2 worm cellular contexts compared by ENCODE assay signal in the genomic region with DNA sequence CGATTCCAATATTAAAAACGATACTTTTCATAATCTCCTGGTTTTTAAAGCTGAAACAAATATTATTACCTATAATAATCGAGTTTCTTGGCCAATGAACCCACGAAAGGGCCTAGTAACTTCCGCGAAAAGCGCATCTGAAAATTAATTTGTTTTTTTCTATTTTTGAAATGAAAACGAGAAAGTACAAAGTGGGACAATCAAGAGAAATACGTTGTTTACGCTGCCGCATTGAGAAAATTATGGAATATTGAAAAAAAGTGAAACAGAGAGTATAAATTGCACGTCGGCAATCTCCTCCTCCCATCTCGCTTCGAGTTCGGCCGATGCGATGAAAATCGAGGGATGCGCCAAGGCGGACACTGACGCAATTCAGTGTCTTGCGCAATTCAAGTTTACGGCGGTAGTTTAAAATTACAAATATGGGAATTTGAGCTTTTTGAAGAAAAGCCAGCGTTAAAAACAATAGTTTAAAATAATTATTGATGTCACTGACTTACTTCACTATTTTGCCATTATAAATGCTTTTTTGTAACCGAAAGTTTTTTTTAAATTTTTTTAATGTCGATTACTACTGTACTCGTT.
TF ChIP-seq lines count a peak whose summit lies in the region.

A gene (minus strand): TSS at position 137 of the 585 bp plus-strand sequence.

TF ChIP-seq in whole organism, L1 larva, 84 proteins besides CTCF, POLR2A, EP300 and RAD21 (continued from another document):
- TF ChIP-seq ceh-82 (tag; optimal IDR thresholded peaks at IDR 0.05; lab: Kevin White, UChicago) (peak; percentile 93 to 97 (median 94)), ztf-11 (tag; optimal IDR thresholded peaks at IDR 0.05; lab: Kevin White, UChicago) (peak in 1 of 2 experiments; percentile 84), isw-1 (GFP tag; IDR thresholded peaks at IDR 0.05; lab: Robert Waterston, UW) (peak; percentile 92), tbx-2 (tag; optimal IDR thresholded peaks at IDR 0.05; lab: Kevin White, UChicago) (peak; percentile 97), pax-3 (tag; optimal IDR thresholded peaks at IDR 0.05; lab: Kevin White, UChicago) (peak; percentile 91), nhr-12 (tag; optimal IDR thresholded peaks at IDR 0.05; lab: Kevin White, UChicago) (no peak), lin-13 (GFP tag; optimal IDR thresholded peaks at IDR 0.05; lab: Kevin White, UChicago) (peak; percentile 92), sup-37 (GFP tag; optimal IDR thresholded peaks at IDR 0.05; lab: Kevin White, UChicago) (peak; percentile 91), mep-1 (tag; optimal IDR thresholded peaks at IDR 0.05; lab: Kevin White, UChicago) (peak; percentile 98), swsn-7 (tag; optimal IDR thresholded peaks at IDR 0.05; lab: Kevin White, UChicago) (peak; percentile 96), xbp-1 (tag; optimal IDR thresholded peaks at IDR 0.05; lab: Kevin White, UChicago) (peak; percentile 93), fos-1 (tag; optimal IDR thresholded peaks at IDR 0.05; lab: Kevin White, UChicago) (peak; percentile 86), nhr-76 (tag; optimal IDR thresholded peaks at IDR 0.05; lab: Kevin White, UChicago) (no peak), ztf-4 (tag; optimal IDR thresholded peaks at IDR 0.05; lab: Kevin White, UChicago) (peak; percentile 88), ceh-88 (GFP tag; IDR thresholded peaks at IDR 0.05; lab: Robert Waterston, UW) (peak; percentile 78), mdl-1 (tag; optimal IDR thresholded peaks at IDR 0.05; lab: Kevin White, UChicago) (peak in 1 of 2 experiments; percentile 85), unc-30 (tag; optimal IDR thresholded peaks at IDR 0.05; lab: Kevin White, UChicago) (no peak), ces-1 (GFP tag; optimal IDR thresholded peaks at IDR 0.05; lab: Kevin White, UChicago) (no peak), unc-62 (GFP tag; optimal IDR thresholded peaks at IDR 0.05; lab: Kevin White, UChicago) (no peak), lin-15B (tag; optimal IDR thresholded peaks at IDR 0.05; lab: Kevin White, UChicago) (peak; percentile 90), ceh-63 (GFP tag; optimal IDR thresholded peaks at IDR 0.05; lab: Kevin White, UChicago) (no peak), blmp-1 (tag; optimal IDR thresholded peaks at IDR 0.05; lab: Kevin White, UChicago) (peak; percentile 80), dsc-1 (tag; optimal IDR thresholded peaks at IDR 0.05; lab: Kevin White, UChicago) (peak; percentile 96), grh-1 (GFP tag; IDR thresholded peaks at IDR 0.05; lab: Robert Waterston, UW) (peak; percentile 98), hpl-2 (GFP tag; optimal IDR thresholded peaks at IDR 0.05; lab: Kevin White, UChicago) (peak; percentile 32), egl-13 (tag; optimal IDR thresholded peaks at IDR 0.05; lab: Kevin White, UChicago) (peak; percentile 93), dpl-1 (GFP tag; optimal IDR thresholded peaks at IDR 0.05; lab: Kevin White, UChicago) (peak; percentile 99 to 100 (median 99)), fkh-8 (tag; optimal IDR thresholded peaks at IDR 0.05; lab: Kevin White, UChicago) (peak; percentile 91), skn-1 (tag; optimal IDR thresholded peaks at IDR 0.05; lab: Kevin White, UChicago) (peak; percentile 71)

TF ChIP-seq in whole organism, young adult, 124 proteins besides CTCF, POLR2A, EP300 and RAD21 (continued from another document):
- TF ChIP-seq cebp-1 (GFP tag; IDR thresholded peaks at IDR 0.05; lab: Robert Waterston, UW) (peak; percentile 72; the same call in 1 of the 2 replicates), cebp-1 (tag; optimal IDR thresholded peaks at IDR 0.05; lab: Kevin White, UChicago) (peak; percentile 91), F37B4.10 (GFP tag; IDR thresholded peaks at IDR 0.05; lab: Robert Waterston, UW) (no peak), hlh-12 (tag; optimal IDR thresholded peaks at IDR 0.05; lab: Kevin White, UChicago) (no peak), B0261.1 (tag; optimal IDR thresholded peaks at IDR 0.05; lab: Kevin White, UChicago) (peak; percentile 18), unc-130 (GFP tag; optimal IDR thresholded peaks at IDR 0.05; lab: Kevin White, UChicago) (peak; percentile 64), Y53G8AR.9 (GFP tag; conservative IDR thresholded peaks at IDR 0.05; lab: Robert Waterston, UW) (peak; percentile 90), lin-40 (tag; optimal IDR thresholded peaks at IDR 0.05; lab: Kevin White, UChicago) (peak; percentile 94), rcor-1 (GFP tag; IDR thresholded peaks at IDR 0.05; lab: Robert Waterston, UW) (peak; percentile 91), snpc-1.3 (tag; optimal IDR thresholded peaks at IDR 0.05; lab: Kevin White, UChicago; ENCODE audit: insufficient read depth) (peak; percentile 32), athp-1 (tag; optimal IDR thresholded peaks at IDR 0.05; lab: Kevin White, UChicago) (peak; percentile 71), rec-8 (tag; optimal IDR thresholded peaks at IDR 0.05; lab: Kevin White, UChicago) (no peak), gei-17 (GFP tag; optimal IDR thresholded peaks at IDR 0.05; lab: Kevin White, UChicago) (peak; percentile 76), egl-18 (GFP tag; IDR thresholded peaks at IDR 0.05; lab: Robert Waterston, UW) (no peak), F52B5.7 (tag; optimal IDR thresholded peaks at IDR 0.05; lab: Kevin White, UChicago) (no peak), mcd-1 (GFP tag; IDR thresholded peaks at IDR 0.05; lab: Robert Waterston, UW) (peak; percentile 93), Y95B8A.8 (GFP tag; IDR thresholded peaks at IDR 0.05; lab: Robert Waterston, UW) (0 out of 2 replicates have a peak, but pooled peaks have one; percentile 67), Y79H2A.3 (GFP tag; conservative IDR thresholded peaks at IDR 0.05; lab: Robert Waterston, UW) (0 out of 2 replicates have a peak, but pooled peaks have one; percentile 45), unc-62 (GFP tag; optimal IDR thresholded peaks at IDR 0.05; lab: Kevin White, UChicago) (no peak), ztf-26 (tag; optimal IDR thresholded peaks at IDR 0.05; lab: Kevin White, UChicago) (peak; percentile 81), Y67H2A.10 (GFP tag; conservative IDR thresholded peaks at IDR 0.05; lab: Robert Waterston, UW) (no peak), ztf-22 (GFP tag; optimal IDR thresholded peaks at IDR 0.05; lab: Kevin White, UChicago) (no peak), ama-1 (optimal IDR thresholded peaks at IDR 0.05; lab: Kevin White, UChicago) (peak; percentile 21), ama-1 (GFP tag; optimal IDR thresholded peaks at IDR 0.05; lab: Kevin White, UChicago) (no peak), dox-1 (GFP tag; IDR thresholded peaks at IDR 0.05; lab: Robert Waterston, UW) (peak; percentile 95), mel-28 (tag; optimal IDR thresholded peaks at IDR 0.05; lab: Kevin White, UChicago; ENCODE audit: borderline replicate concordance) (no peak), ceh-91 (GFP tag; IDR thresholded peaks at IDR 0.05; lab: Robert Waterston, UW) (peak; percentile 68), rpc-1 (optimal IDR thresholded peaks at IDR 0.05; lab: Kevin White, UChicago) (no peak), rpc-1 (tag; optimal IDR thresholded peaks at IDR 0.05; lab: Kevin White, UChicago) (no peak), ceh-58 (GFP tag; IDR thresholded peaks at IDR 0.05; lab: Robert Waterston, UW) (no peak), let-526 (GFP tag; IDR thresholded peaks at IDR 0.05; lab: Robert Waterston, UW) (no peak), B0035.1 (tag; optimal IDR thresholded peaks at IDR 0.05; lab: Kevin White, UChicago) (peak; percentile 50), nhr-90 (tag; optimal IDR thresholded peaks at IDR 0.05; lab: Kevin White, UChicago) (peak; percentile 25), snpc-1.1 (tag; optimal IDR thresholded peaks at IDR 0.05; lab: Kevin White, UChicago; ENCODE audit: insufficient read depth) (no peak), akir-1 (GFP tag; optimal IDR thresholded peaks at IDR 0.05; lab: Kevin White, UChicago) (no peak), F57A8.1 (GFP tag; optimal IDR thresholded peaks at IDR 0.05; lab: Kevin White, UChicago) (no peak)
